Fruit fly (Drosophila melanogaster): ENCODE measurements around the gene MICU1.

dm6 chr2L:7194351-7195037 lies 12.5 kb downstream of the MICU1 start, which contains the start of gene CG4497:
- no peak for TF ChIP-seq Sin3A (optimal IDR thresholded peaks at IDR 0.05)
- no peak for TF ChIP-seq insv (optimal IDR thresholded peaks at IDR 0.05)
- no peak for TF ChIP-seq psq (optimal IDR thresholded peaks at IDR 0.05)
